Worm (Caenorhabditis elegans) whole organism, L1 larva: ENCODE results near the gene col-116.

ENCODE experiments used
- ama-1 ChIP-seq: fragments of 150-350 bp; optimal IDR thresholded peaks from 2 replicates; lab custom pipeline; 2014
- blmp-1 ChIP-seq: fragments of 150-350 bp; optimal IDR thresholded peaks from 2 replicates; lab custom pipeline; 2014; ENCODE audit warnings: missing biosample characterization, missing genetic modification characterization
- ceh-63 ChIP-seq: fragments of 200-800 bp; sonication (Bioruptor generic); optimal IDR thresholded peaks from 2 replicates; lab custom pipeline; 2018; ENCODE audit warnings: mild to moderate bottlenecking, missing genetic modification characterization, missing compliant biosample characterization
- ceh-82 ChIP-seq, 3 experiments: fragments of 150-350 bp in 1 of 3; sonication (generic microtip) in 2 of 3; optimal IDR thresholded peaks; 2 replicates each; lab custom pipeline; 2014 to 2017; ENCODE audit warnings: missing biosample characterization in 3 of 3, missing genetic modification characterization in 3 of 3
- dpl-1 ChIP-seq, 3 experiments: fragments of 150-350 bp in 2 of 3; sonication (generic microtip) in 1 of 3; optimal IDR thresholded peaks; 2 replicates each; lab custom pipeline; 2014 to 2017; ENCODE audit warnings: missing biosample characterization in 3 of 3, missing genetic modification characterization in 3 of 3, missing genetic modification reagents in 3 of 3
- elt-3 ChIP-seq, 6 experiments: fragments of 150-350 bp in 1 of 6; sonication (generic microtip); optimal IDR thresholded peaks; 2 replicates each; lab custom pipeline; 2017 to 2018; ENCODE audit warnings: missing biosample characterization in 6 of 6, missing genetic modification characterization in 6 of 6, inconsistent platforms in 1 of 6
- fkh-10 ChIP-seq: sonication (generic microtip); optimal IDR thresholded peaks from 2 replicates; lab custom pipeline; 2017; ENCODE audit warnings: missing biosample characterization, missing genetic modification reagents, missing genetic modification characterization
- lin-13 ChIP-seq: fragments of 150-350 bp; optimal IDR thresholded peaks from 2 replicates; lab custom pipeline; 2014; ENCODE audit warnings: missing biosample characterization, missing genetic modification reagents, missing genetic modification characterization
- mep-1 ChIP-seq: fragments of 150-350 bp; optimal IDR thresholded peaks from 2 replicates; lab custom pipeline; 2014; ENCODE audit warnings: missing biosample characterization, missing genetic modification characterization
- nhr-28 ChIP-seq: fragments of 150-350 bp; optimal IDR thresholded peaks from 2 replicates; lab custom pipeline; 2014; ENCODE audit warnings: missing biosample characterization, missing genetic modification characterization
- unc-62 ChIP-seq: fragments of 150-350 bp; optimal IDR thresholded peaks from 2 replicates; lab custom pipeline; 2014; ENCODE audit warnings: missing biosample characterization, missing genetic modification reagents, missing genetic modification characterization

DNA sequence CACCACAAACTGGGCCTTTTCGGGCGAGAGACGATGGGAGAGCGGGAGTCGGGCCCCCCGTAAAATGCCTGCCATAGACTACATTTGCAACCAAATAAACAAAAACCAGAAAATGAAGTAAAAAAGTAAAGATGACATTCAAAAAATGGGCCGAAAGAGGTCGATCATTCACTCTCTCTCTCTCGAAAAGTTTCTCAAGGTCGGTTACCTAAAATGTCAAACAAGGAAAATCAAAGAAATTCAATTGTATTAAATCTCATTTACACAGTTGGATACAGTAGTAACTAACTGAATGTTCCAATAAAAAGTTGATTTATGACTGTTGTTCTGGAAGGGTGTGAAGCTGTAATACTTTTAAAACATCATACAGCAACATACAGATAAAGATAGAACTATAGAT, 36.9 kb upstream of the col-116 start:
- TF ChIP-seq unc-62 (GFP tag; lab: Kevin White, UChicago) (no peak), lin-13 (no peak), nhr-28 (tag; lab: Kevin White, UChicago) (no peak), ceh-63 (GFP tag; lab: Kevin White, UChicago) (no peak), dpl-1 (GFP tag; optimal IDR thresholded peaks at IDR 0.05; lab: Kevin White, UChicago) (no peak), fkh-10 (GFP tag; lab: Kevin White, UChicago) (no peak), blmp-1 (tag; lab: Kevin White, UChicago) (peak; percentile 76), elt-3 (tag; optimal IDR thresholded peaks at IDR 0.05; lab: Kevin White, UChicago) (no peak), ama-1 (lab: Kevin White, UChicago) (no peak), mep-1 (tag; lab: Kevin White, UChicago) (no peak), ceh-82 (tag; optimal IDR thresholded peaks at IDR 0.05; lab: Kevin White, UChicago) (no peak)
